Fruit fly (Drosophila melanogaster) whole organism, wandering third instar larva: ENCODE measurements around the gene CG43844.

Source experiments
- CG32264 ChIP-seq: fragments of 200-800 bp; sonication (Bioruptor generic); optimal IDR thresholded peaks from 2 replicates; lab custom pipeline; 2016; ENCODE audit warnings: missing biosample characterization, missing genetic modification characterization
- Dif ChIP-seq: fragments of 200-275, 200-300 bp; sonication (Bioruptor generic); optimal IDR thresholded peaks from 2 replicates; lab custom pipeline; 2018; ENCODE audit warnings: missing biosample characterization, missing genetic modification characterization; ENCODE audit not compliant: partially characterized antibody
- GATAd ChIP-seq: sonication (Bioruptor generic); optimal IDR thresholded peaks from 2 replicates; lab custom pipeline; 2016; ENCODE audit warnings: missing biosample characterization, missing genetic modification characterization
- Hr78 ChIP-seq: fragments of >200 bp; optimal IDR thresholded peaks from 2 replicates; lab custom pipeline; 2017; ENCODE audit warnings: missing biosample characterization, missing genetic modification characterization
- Jra ChIP-seq: sonication (Bioruptor generic); optimal IDR thresholded peaks from 2 replicates; lab custom pipeline; 2016; ENCODE audit warnings: missing biosample characterization, missing genetic modification characterization
- Myc ChIP-seq: fragments of >200 bp; optimal IDR thresholded peaks from 2 replicates; lab custom pipeline; 2017
- N ChIP-seq: fragments of >200 bp; optimal IDR thresholded peaks from 2 replicates; lab custom pipeline; 2018; ENCODE audit warnings: missing biosample characterization, missing external identifiers, missing genetic modification characterization
- OdsH ChIP-seq: fragments of 200-800 bp; sonication (Bioruptor generic); optimal IDR thresholded peaks from 2 replicates; lab custom pipeline; 2016; ENCODE audit warnings: missing biosample characterization, mild to moderate bottlenecking, missing genetic modification characterization
- Sp1 ChIP-seq: fragments of 200-800 bp; sonication (Bioruptor generic); optimal IDR thresholded peaks from 3 replicates; lab custom pipeline; 2019; ENCODE audit warnings: missing biosample characterization, mild to moderate bottlenecking, missing genetic modification characterization, moderate library complexity
- ey ChIP-seq: fragments of 200-800 bp; sonication (Bioruptor generic); optimal IDR thresholded peaks from 2 replicates; lab custom pipeline; 2016; ENCODE audit warnings: missing biosample characterization, missing genetic modification characterization
- h ChIP-seq: fragments of 200-800 bp; sonication (Bioruptor generic); optimal IDR thresholded peaks from 3 replicates; lab custom pipeline; 2016; ENCODE audit warnings: missing biosample characterization, mild to moderate bottlenecking, missing genetic modification characterization
- psq ChIP-seq: fragments of 200-800 bp; sonication (Bioruptor generic); optimal IDR thresholded peaks from 3 replicates; lab custom pipeline; 2017; ENCODE audit warnings: missing biosample characterization, mild to moderate bottlenecking, missing genetic modification characterization, moderate library complexity
- sv ChIP-seq: fragments of 200-800 bp; sonication (Bioruptor generic); optimal IDR thresholded peaks from 3 replicates; lab custom pipeline; 2016; ENCODE audit warnings: missing biosample characterization, missing genetic modification characterization
- usp ChIP-seq: fragments of >200 bp; optimal IDR thresholded peaks from 2 replicates; lab custom pipeline; 2017; ENCODE audit warnings: missing biosample characterization, missing genetic modification characterization

DNA sequence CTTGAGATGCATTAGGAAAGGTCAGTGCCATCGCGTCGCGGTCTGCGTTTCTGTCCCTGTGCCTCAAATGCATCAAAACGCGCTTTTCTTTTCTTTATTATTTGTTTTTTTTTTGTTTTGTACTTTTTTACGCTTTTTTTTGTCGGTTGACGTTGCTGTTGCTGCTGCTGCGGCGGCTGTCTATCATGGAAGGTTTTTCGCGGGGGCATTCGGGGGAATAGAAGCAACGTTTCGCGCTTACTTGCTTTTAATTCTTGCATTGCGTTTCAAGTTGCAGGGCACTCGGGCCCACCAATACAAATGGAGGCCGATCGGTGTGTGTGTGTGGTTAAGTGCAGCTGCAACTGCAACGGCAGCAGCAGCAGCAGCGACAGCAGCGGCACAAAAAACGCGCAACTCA, 44.6 kb downstream of the CG43844 start:
- TF ChIP-seq ey (GFP tag; lab: Kevin White, UChicago) (no peak), psq (GFP tag; lab: Kevin White, UChicago) (no peak), h (GFP tag; lab: Kevin White, UChicago) (no peak), sv (GFP tag; lab: Kevin White, UChicago) (no peak), Dif (GFP tag; lab: Kevin White, UChicago) (no peak), Sp1 (no peak), Hr78 (GFP tag; lab: Kevin White, UChicago) (no peak), OdsH (GFP tag; lab: Kevin White, UChicago) (no peak), GATAd (GFP tag; lab: Kevin White, UChicago) (no peak), N (GFP tag; lab: Kevin White, UChicago) (no peak), Myc (lab: Kevin White, UChicago) (no peak), usp (no peak), Jra (GFP tag; lab: Kevin White, UChicago) (no peak), CG32264 (GFP tag; lab: Kevin White, UChicago) (no peak)
